Worm (Caenorhabditis elegans) whole organism, L1 larva: ENCODE data around the gene hlh-12.

Experiments
- C04F5.9 ChIP-seq: sonication (generic microtip); optimal IDR thresholded peaks from 2 replicates; lab custom pipeline; 2016; ENCODE audit warnings: missing genetic modification characterization, missing compliant biosample characterization
- C16A3.4 ChIP-seq: fragments of 150-350 bp; optimal IDR thresholded peaks from 2 replicates; lab custom pipeline; 2014; ENCODE audit warnings: missing biosample characterization, missing genetic modification characterization
- C34B4.2 ChIP-seq: sonication (generic microtip); optimal IDR thresholded peaks from 2 replicates; lab custom pipeline; 2017; ENCODE audit warnings: mild to moderate bottlenecking, missing genetic modification characterization, missing compliant biosample characterization
- F16B12.6 ChIP-seq: fragments of 150-350 bp; optimal IDR thresholded peaks from 2 replicates; lab custom pipeline; 2014; ENCODE audit warnings: missing biosample characterization, missing genetic modification characterization
- aly-2 ChIP-seq: fragments of 150-350 bp; optimal IDR thresholded peaks from 2 replicates; lab custom pipeline; 2014; ENCODE audit warnings: missing biosample characterization, missing genetic modification characterization
- ama-1 ChIP-seq: fragments of 150-350 bp; optimal IDR thresholded peaks from 2 replicates; lab custom pipeline; 2014
- ceh-8 ChIP-seq: fragments of 200-800 bp; sonication (Bioruptor generic); optimal IDR thresholded peaks from 2 replicates; lab custom pipeline; 2018; ENCODE audit warnings: mild to moderate bottlenecking, missing genetic modification characterization, moderate library complexity, missing compliant biosample characterization
- ceh-82 ChIP-seq, 3 experiments: fragments of 150-350 bp in 1 of 3; sonication (generic microtip) in 2 of 3; optimal IDR thresholded peaks; 2 replicates each; lab custom pipeline; 2014 to 2017; ENCODE audit warnings: missing biosample characterization in 3 of 3, missing genetic modification characterization in 3 of 3
- ceh-90 ChIP-seq: sonication (generic microtip); optimal IDR thresholded peaks from 2 replicates; lab custom pipeline; 2016; ENCODE audit warnings: missing genetic modification characterization, missing compliant biosample characterization
- ces-1 ChIP-seq: fragments of 150-350 bp; optimal IDR thresholded peaks from 2 replicates; lab custom pipeline; 2014; ENCODE audit warnings: missing biosample characterization, missing genetic modification reagents, missing genetic modification characterization
- efl-1 ChIP-seq, 4 experiments: fragments of 150-350 bp; optimal IDR thresholded peaks in 3 of 4; peaks in 1 of 4; 1 replicate in 1 of 4; 2 replicates in 3 of 4; lab custom pipeline; 2014; ENCODE audit warnings: missing biosample characterization in 2 of 4, missing genetic modification characterization in 2 of 4, missing genetic modification reagents in 2 of 4
- efl-3 ChIP-seq: fragments of 200-800 bp; sonication (Bioruptor generic); optimal IDR thresholded peaks from 2 replicates; lab custom pipeline; 2018; ENCODE audit warnings: mild to moderate bottlenecking, missing genetic modification characterization, missing compliant biosample characterization
- egl-27 ChIP-seq, 2 experiments: fragments of 150-350 bp in 1 of 2; sonication (generic microtip); optimal IDR thresholded peaks; 3 replicates each; lab custom pipeline; 2017 to 2018; ENCODE audit warnings: missing biosample characterization in 2 of 2, missing genetic modification characterization in 2 of 2, missing genetic modification reagents in 2 of 2
- elt-2 ChIP-seq: sonication (generic microtip); optimal IDR thresholded peaks from 2 replicates; lab custom pipeline; 2016; ENCODE audit warnings: missing genetic modification characterization, mild to moderate bottlenecking, inconsistent platforms, missing compliant biosample characterization, missing genetic modification reagents
- elt-3 ChIP-seq, 6 experiments: fragments of 150-350 bp in 1 of 6; sonication (generic microtip); optimal IDR thresholded peaks; 2 replicates each; lab custom pipeline; 2017 to 2018; ENCODE audit warnings: missing biosample characterization in 6 of 6, missing genetic modification characterization in 6 of 6, inconsistent platforms in 1 of 6
- ets-5 ChIP-seq: fragments of 200-800 bp; sonication (Bioruptor generic); IDR thresholded peaks from 2 replicates; pipeline ENCODE4 v1.3.6; 2022; ENCODE audit warnings: missing genetic modification characterization, missing compliant biosample characterization
- fkh-10 ChIP-seq: sonication (generic microtip); optimal IDR thresholded peaks from 2 replicates; lab custom pipeline; 2017; ENCODE audit warnings: missing biosample characterization, missing genetic modification reagents, missing genetic modification characterization
- fos-1 ChIP-seq: fragments of 150-350 bp; optimal IDR thresholded peaks from 2 replicates; lab custom pipeline; 2014; ENCODE audit warnings: missing biosample characterization, missing genetic modification characterization
- grh-1 ChIP-seq: fragments of 200-800 bp; sonication (Bioruptor generic); IDR thresholded peaks from 2 replicates; pipeline ENCODE4 v1.3.6; 2022; ENCODE audit warnings: missing genetic modification reagents, missing genetic modification characterization, missing compliant biosample characterization
- hlh-17 ChIP-seq: fragments of 200-800 bp; sonication (Bioruptor generic); optimal IDR thresholded peaks from 2 replicates; lab custom pipeline; 2018; ENCODE audit warnings: missing genetic modification characterization, mild to moderate bottlenecking, missing compliant biosample characterization, moderate library complexity, borderline replicate concordance
- hlh-4 ChIP-seq: sonication (generic microtip); optimal IDR thresholded peaks from 2 replicates; lab custom pipeline; 2016; ENCODE audit warnings: mild to moderate bottlenecking, missing genetic modification characterization, missing compliant biosample characterization
- hpl-2 ChIP-seq: fragments of 150-350 bp; optimal IDR thresholded peaks from 2 replicates; lab custom pipeline; 2014; ENCODE audit warnings: missing biosample characterization, missing genetic modification reagents, missing genetic modification characterization
- isw-1 ChIP-seq: fragments of 200-800 bp; sonication (Bioruptor generic); IDR thresholded peaks from 2 replicates; pipeline ENCODE4 v1.3.6; 2022; ENCODE audit warnings: missing genetic modification characterization, missing compliant biosample characterization
- lin-13 ChIP-seq: fragments of 150-350 bp; optimal IDR thresholded peaks from 2 replicates; lab custom pipeline; 2014; ENCODE audit warnings: missing biosample characterization, missing genetic modification reagents, missing genetic modification characterization
- lin-14 ChIP-seq: fragments of 200-800 bp; sonication (Bioruptor generic); optimal IDR thresholded peaks from 2 replicates; lab custom pipeline; 2018; ENCODE audit warnings: mild to moderate bottlenecking, missing genetic modification characterization, moderate library complexity, missing compliant biosample characterization
- lin-15B ChIP-seq: fragments of 150-350 bp; sonication (generic microtip); optimal IDR thresholded peaks from 3 replicates; lab custom pipeline; 2014; ENCODE audit warnings: missing biosample characterization, missing genetic modification characterization
- lin-39 ChIP-seq: fragments of 150-350 bp; optimal IDR thresholded peaks from 2 replicates; lab custom pipeline; 2014; ENCODE audit warnings: missing biosample characterization, missing genetic modification reagents, missing genetic modification characterization
- mab-9 ChIP-seq: fragments of 200-800 bp; sonication (Bioruptor generic); IDR thresholded peaks from 2 replicates; pipeline ENCODE4 v1.3.6; 2022; ENCODE audit warnings: missing genetic modification reagents, missing genetic modification characterization, missing compliant biosample characterization
- mef-2 ChIP-seq: fragments of 150-350 bp; optimal IDR thresholded peaks from 2 replicates; lab custom pipeline; 2014; ENCODE audit warnings: missing biosample characterization, missing genetic modification characterization
- nhr-11 ChIP-seq: fragments of 150-350 bp; optimal IDR thresholded peaks from 2 replicates; lab custom pipeline; 2014; ENCODE audit warnings: missing biosample characterization, missing genetic modification characterization
- nhr-12 ChIP-seq: sonication (generic microtip); optimal IDR thresholded peaks from 2 replicates; lab custom pipeline; 2017; ENCODE audit warnings: missing biosample characterization, missing genetic modification characterization
- nhr-19 ChIP-seq: fragments of 200-800 bp; sonication (Bioruptor generic); conservative IDR thresholded peaks from 2 replicates; pipeline ENCODE4 v1.3.6; 2022; ENCODE audit warnings: missing genetic modification characterization, missing compliant biosample characterization
- nhr-20 ChIP-seq: sonication (generic microtip); optimal IDR thresholded peaks from 2 replicates; lab custom pipeline; 2016; ENCODE audit warnings: mild to moderate bottlenecking, missing genetic modification characterization, missing compliant biosample characterization
- nhr-47 ChIP-seq: sonication (generic microtip); optimal IDR thresholded peaks from 2 replicates; lab custom pipeline; 2016; ENCODE audit warnings: mild to moderate bottlenecking, missing genetic modification characterization, moderate library complexity, missing compliant biosample characterization
- nhr-71 ChIP-seq: sonication (generic microtip); optimal IDR thresholded peaks from 2 replicates; lab custom pipeline; 2016; ENCODE audit warnings: mild to moderate bottlenecking, missing genetic modification characterization, moderate library complexity, missing compliant biosample characterization
- nhr-76 ChIP-seq: sonication (generic microtip); optimal IDR thresholded peaks from 2 replicates; lab custom pipeline; 2017; ENCODE audit warnings: missing biosample characterization, missing genetic modification characterization
- nhr-84 ChIP-seq: sonication (generic microtip); optimal IDR thresholded peaks from 2 replicates; lab custom pipeline; 2017; ENCODE audit warnings: missing biosample characterization, missing genetic modification characterization
- nhr-85 ChIP-seq: sonication (generic microtip); peaks from one replicate; lab custom pipeline; 2016; ENCODE audit warnings: missing genetic modification characterization, inconsistent platforms, missing compliant biosample characterization
- pax-3 ChIP-seq: fragments of 200-800 bp; sonication (Bioruptor generic); optimal IDR thresholded peaks from 2 replicates; lab custom pipeline; 2018; ENCODE audit warnings: mild to moderate bottlenecking, missing genetic modification characterization, moderate library complexity, missing compliant biosample characterization
- pqm-1 ChIP-seq: sonication (generic microtip); optimal IDR thresholded peaks from 3 replicates; lab custom pipeline; 2017; ENCODE audit warnings: missing biosample characterization, missing genetic modification characterization
- rnt-1 ChIP-seq: sonication (generic microtip); optimal IDR thresholded peaks from 2 replicates; lab custom pipeline; 2016; ENCODE audit warnings: mild to moderate bottlenecking, missing genetic modification characterization, moderate library complexity, missing compliant biosample characterization
- snpc-4 ChIP-seq: fragments of 150-350 bp; optimal IDR thresholded peaks from 2 replicates; lab custom pipeline; 2014; ENCODE audit warnings: missing biosample characterization, missing genetic modification characterization
- snu-23 ChIP-seq: sonication (generic microtip); optimal IDR thresholded peaks from 2 replicates; lab custom pipeline; 2016; ENCODE audit warnings: missing genetic modification characterization, missing compliant biosample characterization
- sox-4 ChIP-seq: sonication (generic microtip); optimal IDR thresholded peaks from 2 replicates; lab custom pipeline; 2016; ENCODE audit warnings: missing genetic modification characterization, missing compliant biosample characterization
- sup-37 ChIP-seq: fragments of 200-800 bp; sonication (Bioruptor generic); optimal IDR thresholded peaks from 2 replicates; lab custom pipeline; 2018; ENCODE audit warnings: mild to moderate bottlenecking, missing genetic modification characterization, missing compliant biosample characterization
- swsn-7 ChIP-seq: sonication (generic microtip); optimal IDR thresholded peaks from 2 replicates; lab custom pipeline; 2016; ENCODE audit warnings: missing genetic modification characterization, missing compliant biosample characterization
- tbx-2 ChIP-seq: sonication (generic microtip); optimal IDR thresholded peaks from 2 replicates; lab custom pipeline; 2016; ENCODE audit warnings: missing genetic modification characterization, missing compliant biosample characterization
- unc-30 ChIP-seq: sonication (generic microtip); optimal IDR thresholded peaks from 2 replicates; lab custom pipeline; 2017; ENCODE audit warnings: missing biosample characterization, missing genetic modification characterization
- unc-98 ChIP-seq: fragments of 200-800 bp; sonication (Bioruptor generic); IDR thresholded peaks from 2 replicates; pipeline ENCODE4 v1.3.6; 2022; ENCODE audit warnings: missing genetic modification characterization, missing compliant biosample characterization
- zag-1 ChIP-seq: fragments of 150-350 bp; optimal IDR thresholded peaks from 2 replicates; lab custom pipeline; 2014; ENCODE audit warnings: missing biosample characterization, missing genetic modification characterization
- ztf-4 ChIP-seq: fragments of 150-350 bp; optimal IDR thresholded peaks from 2 replicates; lab custom pipeline; 2014; ENCODE audit warnings: missing biosample characterization, missing genetic modification characterization

The hlh-12 gene

ce11 chrIV:8526579-8526978 is 47.3 kb upstream of the hlh-12 start:
- TF ChIP-seq fkh-10 (GFP tag; lab: Kevin White, UChicago), result no peak
- peak; percentile 6 for TF ChIP-seq elt-2 (tag; lab: Kevin White, UChicago)
- TF ChIP-seq lin-13, result no peak
- no peak for TF ChIP-seq elt-3 (tag; optimal IDR thresholded peaks at IDR 0.05; lab: Kevin White, UChicago)

DNA sequence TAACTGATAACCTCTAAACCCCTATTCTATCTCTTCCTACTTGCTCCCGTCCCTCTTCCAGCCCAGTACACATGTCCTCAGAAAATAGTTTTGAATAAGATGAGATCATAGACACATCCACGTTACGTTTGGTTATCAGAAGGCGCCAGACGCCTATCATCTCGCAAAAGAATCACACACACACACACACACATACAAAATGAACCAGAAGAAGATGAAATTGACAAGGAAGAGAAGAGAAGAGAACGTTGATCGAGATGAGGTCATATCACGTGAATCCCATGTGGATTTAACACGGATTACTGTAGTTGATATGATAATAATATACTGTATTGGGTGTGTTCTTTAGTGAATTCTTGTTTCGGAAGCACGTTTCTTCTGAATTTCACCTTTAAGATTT is 46.8 kb upstream of the hlh-12 start:
- no peak for TF ChIP-seq mef-2 (tag; lab: Kevin White, UChicago)
- no peak; the same call in 1 of the 2 replicates for TF ChIP-seq grh-1 (GFP tag; lab: Robert Waterston, UW)
- peak; percentile 66 for TF ChIP-seq nhr-11 (tag; lab: Kevin White, UChicago)
- no peak for TF ChIP-seq C04F5.9 (tag; lab: Kevin White, UChicago)
- peak; percentile 93 for TF ChIP-seq nhr-20 (tag; lab: Kevin White, UChicago)
- peak in 3 of 6 experiments; percentile 56 to 97 (median 90) for TF ChIP-seq elt-3 (tag; optimal IDR thresholded peaks at IDR 0.05; lab: Kevin White, UChicago)
- TF ChIP-seq C16A3.4 (tag; lab: Kevin White, UChicago), result peak; percentile 50
- TF ChIP-seq lin-13, result no peak
- peak; percentile 39 for TF ChIP-seq sox-4
- no peak for TF ChIP-seq unc-30 (tag; lab: Kevin White, UChicago)
- no peak for TF ChIP-seq fkh-10 (GFP tag; lab: Kevin White, UChicago)
- no peak for TF ChIP-seq ets-5 (GFP tag; lab: Robert Waterston, UW)
- no peak for TF ChIP-seq mab-9 (GFP tag; lab: Robert Waterston, UW)
- no peak for TF ChIP-seq fos-1
- TF ChIP-seq nhr-19 (GFP tag; lab: Robert Waterston, UW), result peak; percentile 88
- no peak for TF ChIP-seq ceh-82 (tag; optimal IDR thresholded peaks at IDR 0.05; lab: Kevin White, UChicago)
- no peak for TF ChIP-seq ama-1 (lab: Kevin White, UChicago)
- no peak for TF ChIP-seq lin-15B (tag; lab: Kevin White, UChicago)
- TF ChIP-seq unc-98 (GFP tag; lab: Robert Waterston, UW), result no peak
- peak; percentile 85 for TF ChIP-seq snu-23
- no peak for TF ChIP-seq pax-3 (tag; lab: Kevin White, UChicago)
- TF ChIP-seq ces-1, result no peak
- TF ChIP-seq tbx-2, result peak; percentile 82
- TF ChIP-seq aly-2 (tag; lab: Kevin White, UChicago), result no peak
- TF ChIP-seq lin-39, result no peak
- TF ChIP-seq nhr-76, result no peak
- no peak for TF ChIP-seq ceh-90 (tag; lab: Kevin White, UChicago)
- TF ChIP-seq nhr-85, result peak; percentile 94
- TF ChIP-seq snpc-4 (tag; lab: Kevin White, UChicago), result no peak
- no peak for TF ChIP-seq pqm-1 (tag; lab: Kevin White, UChicago)
- TF ChIP-seq nhr-12 (tag; lab: Kevin White, UChicago), result no peak
- TF ChIP-seq ceh-8 (GFP tag; lab: Kevin White, UChicago), result no peak
- peak; percentile 83 for TF ChIP-seq rnt-1 (tag; lab: Kevin White, UChicago)
- peak; percentile 18 to 37 for TF ChIP-seq efl-1 (optimal IDR thresholded peaks at IDR 0.05; lab: Kevin White, UChicago)
- TF ChIP-seq efl-1 (GFP tag; optimal IDR thresholded peaks at IDR 0.05 in 1 of 2; lab: Kevin White, UChicago), result peak; percentile 7 to 93
- TF ChIP-seq nhr-47, result peak; percentile 61
- no peak for TF ChIP-seq C34B4.2 (tag; lab: Kevin White, UChicago)
- TF ChIP-seq hpl-2 (GFP tag; lab: Kevin White, UChicago), result no peak
- TF ChIP-seq egl-27 (tag; optimal IDR thresholded peaks at IDR 0.05; lab: Kevin White, UChicago), result peak in 1 of 2 experiments; percentile 80
- TF ChIP-seq hlh-17 (GFP tag; lab: Kevin White, UChicago), result no peak
- peak; percentile 94 for TF ChIP-seq nhr-71 (tag; lab: Kevin White, UChicago)
- peak; percentile 71 for TF ChIP-seq ztf-4 (tag; lab: Kevin White, UChicago)
- no peak for TF ChIP-seq nhr-84 (tag; lab: Kevin White, UChicago)
- TF ChIP-seq lin-14, result peak; percentile 94
- no peak for TF ChIP-seq hlh-4 (tag; lab: Kevin White, UChicago)
- no peak for TF ChIP-seq efl-3
- no peak for TF ChIP-seq sup-37
- TF ChIP-seq zag-1 (tag; lab: Kevin White, UChicago), result no peak
- TF ChIP-seq isw-1 (GFP tag; lab: Robert Waterston, UW), result no peak
- peak; percentile 44 for TF ChIP-seq swsn-7
- TF ChIP-seq F16B12.6 (tag; lab: Kevin White, UChicago), result no peak
